Worm (Caenorhabditis elegans) whole organism, L3 larva: ENCODE data around the gene sra-9.

Experiments
- R02D3.7 ChIP-seq: fragments of 150-350 bp; optimal IDR thresholded peaks from 2 replicates; lab custom pipeline; 2014; ENCODE audit warnings: missing biosample characterization, missing genetic modification characterization
- ZK546.5 ChIP-seq: sonication (generic microtip); optimal IDR thresholded peaks from 2 replicates; lab custom pipeline; 2017; ENCODE audit warnings: missing biosample characterization, missing genetic modification characterization
- ama-1 ChIP-seq: fragments of 150-350 bp; optimal IDR thresholded peaks from 2 replicates; lab custom pipeline; 2018
- ceh-16 ChIP-seq: sonication (generic microtip); optimal IDR thresholded peaks from 2 replicates; lab custom pipeline; 2017; ENCODE audit warnings: missing biosample characterization, missing genetic modification characterization
- ceh-28 ChIP-seq: fragments of 150-350 bp; optimal IDR thresholded peaks from 2 replicates; lab custom pipeline; 2014; ENCODE audit warnings: missing biosample characterization, missing genetic modification reagents, missing genetic modification characterization
- ceh-82 ChIP-seq: fragments of 150-350 bp; optimal IDR thresholded peaks from 2 replicates; lab custom pipeline; 2014; ENCODE audit warnings: missing biosample characterization, missing genetic modification characterization
- ceh-9 ChIP-seq: sonication (generic microtip); optimal IDR thresholded peaks from 2 replicates; lab custom pipeline; 2018; ENCODE audit warnings: missing biosample characterization, missing genetic modification characterization
- daf-12 ChIP-seq: fragments of 150-350 bp; optimal IDR thresholded peaks from 2 replicates; lab custom pipeline; 2014; ENCODE audit warnings: missing biosample characterization, missing genetic modification reagents, missing genetic modification characterization
- egl-27 ChIP-seq: sonication (generic microtip); optimal IDR thresholded peaks from 4 replicates; lab custom pipeline; 2017; ENCODE audit warnings: missing biosample characterization, missing genetic modification reagents, missing genetic modification characterization
- egl-5 ChIP-seq: fragments of 150-350 bp; optimal IDR thresholded peaks from 2 replicates; lab custom pipeline; 2017; ENCODE audit warnings: missing biosample characterization, missing genetic modification reagents, missing genetic modification characterization, inconsistent platforms
- elt-1 ChIP-seq: fragments of 150-350 bp; optimal IDR thresholded peaks from 2 replicates; lab custom pipeline; 2014; ENCODE audit warnings: missing biosample characterization, missing genetic modification characterization
- elt-2 ChIP-seq: sonication (generic microtip); optimal IDR thresholded peaks from 2 replicates; lab custom pipeline; 2016; ENCODE audit warnings: missing genetic modification reagents, mild to moderate bottlenecking, missing genetic modification characterization, missing compliant biosample characterization
- elt-3 ChIP-seq, 3 experiments: fragments of 150-350 bp in 1 of 3; sonication (generic microtip) in 2 of 3; optimal IDR thresholded peaks; 2 replicates in 2 of 3; 4 replicates in 1 of 3; lab custom pipeline; 2014 to 2017; ENCODE audit warnings: missing biosample characterization in 3 of 3, missing genetic modification characterization in 3 of 3
- eor-1 ChIP-seq, 2 experiments: fragments of 150-350 bp; optimal IDR thresholded peaks; 2 replicates each; lab custom pipeline; 2014 to 2018; ENCODE audit warnings: missing biosample characterization in 2 of 2, missing genetic modification characterization in 2 of 2
- fkh-2 ChIP-seq: fragments of 150-350 bp; optimal IDR thresholded peaks from 2 replicates; lab custom pipeline; 2014; ENCODE audit warnings: missing biosample characterization, missing genetic modification reagents, missing genetic modification characterization
- hmg-11 ChIP-seq: sonication (generic microtip); optimal IDR thresholded peaks from 2 replicates; lab custom pipeline; 2016; ENCODE audit warnings: missing genetic modification characterization, missing compliant biosample characterization
- jun-1 ChIP-seq: fragments of 150-350 bp; optimal IDR thresholded peaks from 2 replicates; lab custom pipeline; 2014; ENCODE audit warnings: missing biosample characterization, missing genetic modification reagents, missing genetic modification characterization
- lin-15B ChIP-seq: fragments of 150-350 bp; optimal IDR thresholded peaks from 2 replicates; lab custom pipeline; 2014; ENCODE audit warnings: missing biosample characterization, missing genetic modification characterization
- lin-39 ChIP-seq: fragments of 150-350 bp; optimal IDR thresholded peaks from 2 replicates; lab custom pipeline; 2018; ENCODE audit warnings: missing biosample characterization, missing genetic modification reagents, missing genetic modification characterization
- mdl-1 ChIP-seq: fragments of 150-350 bp; optimal IDR thresholded peaks from 2 replicates; lab custom pipeline; 2014; ENCODE audit warnings: missing biosample characterization, missing genetic modification characterization
- mml-1 ChIP-seq: fragments of 150-350 bp; sonication (generic microtip); optimal IDR thresholded peaks from 3 replicates; lab custom pipeline; 2014; ENCODE audit warnings: missing biosample characterization, missing genetic modification characterization
- nfya-1 ChIP-seq: sonication (generic microtip); optimal IDR thresholded peaks from 2 replicates; lab custom pipeline; 2017; ENCODE audit warnings: missing genetic modification characterization, mild to moderate bottlenecking, missing compliant biosample characterization, antibody characterized with exemption, moderate library complexity; ENCODE audit not compliant: insufficient read depth
- nhr-11 ChIP-seq: fragments of 150-350 bp; optimal IDR thresholded peaks from 2 replicates; lab custom pipeline; 2014; ENCODE audit warnings: missing biosample characterization, missing genetic modification characterization
- nhr-12 ChIP-seq: fragments of 150-350 bp; optimal IDR thresholded peaks from 2 replicates; lab custom pipeline; 2014; ENCODE audit warnings: missing biosample characterization, missing genetic modification characterization
- nhr-23 ChIP-seq: fragments of 150-350 bp; optimal IDR thresholded peaks from 2 replicates; lab custom pipeline; 2014; ENCODE audit warnings: missing biosample characterization, missing genetic modification reagents, missing genetic modification characterization
- nhr-237 ChIP-seq: fragments of 150-350 bp; optimal IDR thresholded peaks from 2 replicates; lab custom pipeline; 2014; ENCODE audit warnings: missing biosample characterization, missing genetic modification characterization
- nhr-25 ChIP-seq: sonication (generic microtip); optimal IDR thresholded peaks from 2 replicates; lab custom pipeline; 2017; ENCODE audit warnings: missing biosample characterization, missing genetic modification characterization
- nhr-28 ChIP-seq: fragments of 150-350 bp; optimal IDR thresholded peaks from 2 replicates; lab custom pipeline; 2014; ENCODE audit warnings: missing biosample characterization, missing genetic modification characterization
- nhr-43 ChIP-seq: sonication (generic microtip); optimal IDR thresholded peaks from 2 replicates; lab custom pipeline; 2016; ENCODE audit warnings: mild to moderate bottlenecking, missing genetic modification characterization, missing compliant biosample characterization; ENCODE audit not compliant: poor library complexity, severe bottlenecking
- nhr-77 ChIP-seq: fragments of 150-350 bp; optimal IDR thresholded peaks from 2 replicates; lab custom pipeline; 2014; ENCODE audit warnings: missing biosample characterization, missing genetic modification characterization
- sea-2 ChIP-seq: fragments of 150-350 bp; sonication (generic microtip); optimal IDR thresholded peaks from 4 replicates; lab custom pipeline; 2014; ENCODE audit warnings: missing biosample characterization, missing genetic modification reagents, missing genetic modification characterization
- skn-1 ChIP-seq: fragments of 150-350 bp; optimal IDR thresholded peaks from 2 replicates; lab custom pipeline; 2014; ENCODE audit warnings: missing biosample characterization, missing genetic modification characterization
- tbx-2 ChIP-seq: sonication (generic microtip); optimal IDR thresholded peaks from 2 replicates; lab custom pipeline; 2016; ENCODE audit warnings: mild to moderate bottlenecking, missing genetic modification characterization, missing compliant biosample characterization
- zag-1 ChIP-seq: fragments of 150-350 bp; optimal IDR thresholded peaks from 2 replicates; lab custom pipeline; 2014; ENCODE audit warnings: missing biosample characterization, missing genetic modification characterization
- ztf-11 ChIP-seq: fragments of 150-350 bp; optimal IDR thresholded peaks from 2 replicates; lab custom pipeline; 2014; ENCODE audit warnings: missing biosample characterization, missing genetic modification characterization

sra-9 gene

ce11 chrII:9528480-9528879, 3.6 kb upstream of the sra-9 start, which contains the start of gene sra-2:
TSS of gene sra-2 (plus strand) at chrII:9528780.
- no peak for TF ChIP-seq nhr-25 (tag; lab: Kevin White, UChicago)
- no peak for TF ChIP-seq sea-2 (GFP tag; lab: Kevin White, UChicago)
- no peak for TF ChIP-seq nhr-77
- no peak for TF ChIP-seq daf-12 (tag; lab: Kevin White, UChicago)
- no peak for TF ChIP-seq hmg-11 (tag; lab: Kevin White, UChicago)
- TF ChIP-seq ztf-11 (tag; lab: Kevin White, UChicago), result no peak
- no peak for TF ChIP-seq egl-27 (tag; lab: Kevin White, UChicago)
- no peak for TF ChIP-seq ceh-82 (tag; lab: Kevin White, UChicago)
- no peak for TF ChIP-seq jun-1 (tag; lab: Kevin White, UChicago)
- TF ChIP-seq skn-1 (tag; lab: Kevin White, UChicago), result no peak
- TF ChIP-seq mdl-1 (tag; lab: Kevin White, UChicago), result no peak

DNA sequence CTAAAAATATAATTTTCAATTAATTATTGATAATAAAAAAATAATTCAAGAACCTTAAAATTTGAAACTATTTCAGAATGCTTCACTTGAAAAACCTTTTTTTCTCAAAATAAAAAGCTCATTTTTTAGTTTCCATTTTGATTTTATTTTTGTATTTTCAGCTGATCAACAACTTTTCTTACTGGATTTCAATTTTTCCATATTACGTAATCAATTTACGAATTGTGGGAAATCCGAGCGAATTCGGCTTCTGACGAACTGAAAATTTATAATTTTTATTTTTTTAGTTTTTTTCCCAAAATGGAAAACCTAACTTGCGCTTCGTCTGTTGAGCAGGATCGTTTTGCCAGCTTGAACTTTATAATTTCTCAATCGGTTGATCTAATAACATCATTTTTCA, 5.3 kb downstream of the sra-9 start, which contains the start of gene sra-8:
Gene sra-8, plus strand, starts transcription at position 301 of the 400 bp plus-strand sequence.
- TF ChIP-seq nfya-1 (tag; lab: Kevin White, UChicago), result no peak
- no peak for TF ChIP-seq nhr-77
- TF ChIP-seq nhr-25 (tag; lab: Kevin White, UChicago), result no peak
- no peak for TF ChIP-seq elt-3 (tag; optimal IDR thresholded peaks at IDR 0.05; lab: Kevin White, UChicago)
- TF ChIP-seq ceh-16 (tag; lab: Kevin White, UChicago), result no peak
- no peak for TF ChIP-seq tbx-2 (tag; lab: Kevin White, UChicago)
- TF ChIP-seq mml-1, result no peak
- TF ChIP-seq eor-1 (tag; optimal IDR thresholded peaks at IDR 0.05; lab: Kevin White, UChicago), result no peak
- TF ChIP-seq sea-2 (GFP tag; lab: Kevin White, UChicago), result no peak
- TF ChIP-seq R02D3.7 (tag; lab: Kevin White, UChicago), result no peak
- TF ChIP-seq nhr-11 (tag; lab: Kevin White, UChicago), result no peak
- TF ChIP-seq nhr-237, result no peak
- TF ChIP-seq, all 47 proteins: peak for 0

DNA sequence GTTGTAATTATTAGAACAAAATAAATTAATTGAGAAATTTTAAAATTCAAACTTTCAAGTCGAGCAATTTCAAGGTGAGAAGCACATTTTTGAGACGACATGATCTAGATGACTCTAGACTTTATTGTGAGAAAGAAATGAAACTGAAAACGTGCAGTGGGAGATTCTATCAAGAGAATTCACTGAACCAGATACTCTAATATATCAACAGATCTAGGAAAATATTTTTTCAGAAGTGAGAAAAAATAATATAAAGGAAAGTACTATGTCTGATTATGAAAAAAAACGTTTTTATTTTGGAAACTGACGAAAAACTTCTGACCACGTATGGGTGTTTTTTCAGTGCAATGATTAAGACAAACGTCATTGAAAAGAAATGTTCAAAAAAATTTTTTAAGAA, 8.6 kb downstream of the sra-9 start, which contains the start of gene sra-3:
Gene sra-3, minus strand, starts transcription at position 101 of the 400 bp plus-strand sequence.
- TF ChIP-seq nfya-1 (tag; lab: Kevin White, UChicago), result no peak
- TF ChIP-seq ZK546.5, result no peak
- TF ChIP-seq nhr-12 (tag; lab: Kevin White, UChicago), result no peak
- no peak for TF ChIP-seq egl-5

- no peak for TF ChIP-seq sea-2 (GFP tag; lab: Kevin White, UChicago)
- no peak for TF ChIP-seq nhr-43 (tag; lab: Kevin White, UChicago)
- TF ChIP-seq nhr-28, result no peak
- TF ChIP-seq ceh-16 (tag; lab: Kevin White, UChicago), result no peak
- TF ChIP-seq nhr-25 (tag; lab: Kevin White, UChicago), result no peak
- no peak for TF ChIP-seq jun-1 (tag; lab: Kevin White, UChicago)
- TF ChIP-seq elt-1, result no peak
- no peak for TF ChIP-seq eor-1 (tag; optimal IDR thresholded peaks at IDR 0.05; lab: Kevin White, UChicago)
- no peak for TF ChIP-seq ceh-28 (tag; lab: Kevin White, UChicago)
- TF ChIP-seq zag-1 (tag; lab: Kevin White, UChicago), result no peak
- TF ChIP-seq, all 47 proteins: peak for 0
These were observed 10.7 kb downstream of the sra-9 start, which contains the start of gene sra-4 for ce11 chrII:9542785-9543184. TSS of gene sra-4 (minus strand) at chrII:9542885.

- no peak for TF ChIP-seq lin-39 (tag; lab: Kevin White, UChicago)
- TF ChIP-seq ceh-28 (tag; lab: Kevin White, UChicago), result no peak
- no peak for TF ChIP-seq elt-2 (tag; lab: Kevin White, UChicago)
- no peak for TF ChIP-seq R02D3.7 (tag; lab: Kevin White, UChicago)
- no peak for TF ChIP-seq nhr-23 (tag; lab: Kevin White, UChicago)
- TF ChIP-seq fkh-2 (tag; lab: Kevin White, UChicago), result no peak
- TF ChIP-seq lin-15B (tag; lab: Kevin White, UChicago), result no peak
- no peak for TF ChIP-seq mml-1
- TF ChIP-seq zag-1 (tag; lab: Kevin White, UChicago), result no peak
- TF ChIP-seq eor-1 (tag; optimal IDR thresholded peaks at IDR 0.05; lab: Kevin White, UChicago), result no peak
- no peak for TF ChIP-seq nhr-43 (tag; lab: Kevin White, UChicago)
- no peak for TF ChIP-seq ceh-9 (tag; lab: Kevin White, UChicago)
- TF ChIP-seq ama-1 (lab: Kevin White, UChicago), result no peak
- TF ChIP-seq nhr-237, result no peak
- no peak for TF ChIP-seq ceh-82 (tag; lab: Kevin White, UChicago)
These were observed 12.3 kb downstream of the sra-9 start, which contains the start of gene sra-7 for ce11 chrII:9544386-9544785. TSS of gene sra-7 (plus strand) at chrII:9544686.
